Worm (Caenorhabditis elegans) whole organism, late embryonic: ENCODE data around the gene F46C5.9.

ENCODE experiments used
- K02D7.2 ChIP-seq: sonication (generic microtip); optimal IDR thresholded peaks from 2 replicates; lab custom pipeline; 2017; ENCODE audit warnings: mild to moderate bottlenecking, missing genetic modification characterization, missing compliant biosample characterization
- Y22D7AL.16 ChIP-seq: sonication (generic microtip); optimal IDR thresholded peaks from 2 replicates; lab custom pipeline; 2016; ENCODE audit warnings: missing genetic modification characterization, missing compliant biosample characterization
- ceh-14 ChIP-seq: sonication (generic microtip); optimal IDR thresholded peaks from 2 replicates; lab custom pipeline; 2016; ENCODE audit warnings: missing genotype, missing genetic modification characterization, missing compliant biosample characterization
- ceh-48 ChIP-seq: sonication (generic microtip); optimal IDR thresholded peaks from 2 replicates; lab custom pipeline; 2016; ENCODE audit warnings: missing genetic modification characterization, inconsistent platforms, missing compliant biosample characterization
- ceh-9 ChIP-seq: sonication (generic microtip); optimal IDR thresholded peaks from 2 replicates; lab custom pipeline; 2016; ENCODE audit warnings: mild to moderate bottlenecking, missing genetic modification characterization, inconsistent platforms, missing compliant biosample characterization
- elt-2 ChIP-seq: sonication (generic microtip); optimal IDR thresholded peaks from 2 replicates; lab custom pipeline; 2016; ENCODE audit warnings: missing genetic modification reagents, missing genetic modification characterization, missing compliant biosample characterization
- fkh-6 ChIP-seq: sonication (generic microtip); optimal IDR thresholded peaks from 2 replicates; lab custom pipeline; 2016; ENCODE audit warnings: missing genetic modification characterization, missing compliant biosample characterization
- gmeb-2 ChIP-seq: sonication (generic microtip); optimal IDR thresholded peaks from 2 replicates; lab custom pipeline; 2016; ENCODE audit warnings: missing genetic modification characterization, inconsistent platforms, missing compliant biosample characterization
- rnt-1 ChIP-seq: sonication (generic microtip); optimal IDR thresholded peaks from 2 replicates; lab custom pipeline; 2016; ENCODE audit warnings: missing genetic modification characterization, missing compliant biosample characterization

F46C5.9 gene

DNA sequence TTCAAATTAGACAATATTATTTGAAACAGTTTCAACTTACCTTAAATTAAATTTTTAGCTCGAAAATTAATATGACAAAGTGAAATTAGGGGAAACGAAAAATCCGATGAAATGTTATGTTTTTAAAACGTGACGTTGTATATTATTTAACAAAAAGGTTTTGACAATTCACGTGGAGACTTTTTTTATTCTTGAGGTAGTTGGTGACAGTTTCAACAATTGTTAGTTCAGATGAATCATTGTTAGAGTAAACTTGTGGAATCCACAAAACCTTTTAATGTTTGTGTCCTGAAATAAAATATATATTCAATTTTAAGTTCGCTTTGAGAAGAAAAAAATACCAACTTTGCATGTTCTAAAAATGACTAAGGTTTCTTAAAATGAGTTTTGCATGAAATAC is 51.0 kb downstream of the F46C5.9 start, which contains the start of gene fut-1:
Gene fut-1 (minus strand): TSS at position 101 of the 400 bp plus-strand sequence.
- TF ChIP-seq K02D7.2 (tag; lab: Kevin White, UChicago) (no peak), rnt-1 (no peak), elt-2 (no peak), ceh-9 (no peak), gmeb-2 (no peak), ceh-14 (no peak), ceh-48 (tag; lab: Kevin White, UChicago) (no peak), Y22D7AL.16 (tag; lab: Kevin White, UChicago) (no peak), fkh-6 (tag; lab: Kevin White, UChicago) (no peak)
